Fruit fly (Drosophila melanogaster) whole organism, embryonic: Measurements from ENCODE around the gene Tnpo-SR.

Experiments
- Abd-B ChIP-seq: fragments of 200-800 bp; sonication (Bioruptor generic); optimal IDR thresholded peaks from 2 replicates; lab custom pipeline; 2018; ENCODE audit warnings: missing biosample characterization, mild to moderate bottlenecking, missing genetic modification characterization, moderate library complexity
- C15 ChIP-seq: fragments of 200-800 bp; sonication (Bioruptor generic); IDR thresholded peaks from 3 replicates; pipeline ENCODE4 v1.3.6; 2022; ENCODE audit warnings: missing biosample characterization, missing genetic modification characterization
- CG11560 ChIP-seq: fragments of 200-800 bp; sonication (Bioruptor generic); IDR thresholded peaks from 3 replicates; pipeline ENCODE4 v1.3.6; 2022; ENCODE audit warnings: missing biosample characterization, missing genetic modification characterization
- CG12299 ChIP-seq: fragments of 200-800 bp; sonication (Bioruptor generic); optimal IDR thresholded peaks from 2 replicates; lab custom pipeline; 2018; ENCODE audit warnings: missing biosample characterization, mild to moderate bottlenecking, missing genetic modification characterization
- CG14965 ChIP-seq: fragments of 200-800 bp; sonication (Bioruptor generic); optimal IDR thresholded peaks from 2 replicates; lab custom pipeline; 2016; ENCODE audit warnings: missing biosample characterization, missing genetic modification characterization, borderline replicate concordance
- CG18011 ChIP-seq: fragments of 200-800 bp; sonication (Bioruptor generic); optimal IDR thresholded peaks from 2 replicates; lab custom pipeline; 2017; ENCODE audit warnings: missing biosample characterization, missing genetic modification characterization, mild to moderate bottlenecking, moderate library complexity, missing genotype
- CG9609 ChIP-seq: fragments of 200-800 bp; sonication (Bioruptor generic); optimal IDR thresholded peaks from 3 replicates; lab custom pipeline; 2016; ENCODE audit warnings: missing biosample characterization, missing genetic modification characterization
- Dad ChIP-seq: fragments of 200-800 bp; sonication (Bioruptor generic); optimal IDR thresholded peaks from 3 replicates; lab custom pipeline; 2016; ENCODE audit warnings: missing biosample characterization, missing genetic modification characterization
- Dek ChIP-seq: fragments of 200-800 bp; sonication (Bioruptor generic); optimal IDR thresholded peaks from 3 replicates; lab custom pipeline; 2019; ENCODE audit warnings: missing biosample characterization, mild to moderate bottlenecking, missing genetic modification characterization, moderate library complexity
- Hr39 ChIP-seq: fragments of >200 bp; optimal IDR thresholded peaks from 2 replicates; lab custom pipeline; 2017
- Rx ChIP-seq: fragments of 200-800 bp; sonication (Bioruptor generic); IDR thresholded peaks from 2 replicates; pipeline ENCODE4 v1.3.6; 2022; ENCODE audit warnings: missing biosample characterization, missing genetic modification characterization
- Sox100B ChIP-seq: fragments of 200-800 bp; sonication (Bioruptor generic); optimal IDR thresholded peaks from 3 replicates; lab custom pipeline; 2018; ENCODE audit warnings: missing biosample characterization, mild to moderate bottlenecking, missing genetic modification characterization
- ash1 ChIP-seq: fragments of 200-800 bp; sonication (Bioruptor generic); optimal IDR thresholded peaks from 2 replicates; lab custom pipeline; 2018; ENCODE audit warnings: missing biosample characterization, mild to moderate bottlenecking, missing genetic modification characterization
- bab2 ChIP-seq: fragments of 200-800 bp; sonication (Bioruptor generic); optimal IDR thresholded peaks from 2 replicates; lab custom pipeline; 2016; ENCODE audit warnings: missing biosample characterization, missing genetic modification characterization
- cg ChIP-seq: fragments of 200-800 bp; sonication (Bioruptor generic); optimal IDR thresholded peaks from 3 replicates; lab custom pipeline; 2019; ENCODE audit warnings: missing biosample characterization, mild to moderate bottlenecking, missing genetic modification characterization, moderate library complexity
- crol ChIP-seq: fragments of 200-800 bp; sonication (Bioruptor generic); IDR thresholded peaks from 2 replicates; pipeline ENCODE4 v1.3.6; 2022; ENCODE audit warnings: missing biosample characterization, missing genetic modification characterization
- dpn ChIP-seq, 2 experiments: fragments of 200-800 bp; sonication (Bioruptor generic); optimal IDR thresholded peaks; 3 replicates each; lab custom pipeline; 2016; ENCODE audit warnings: missing biosample characterization in 2 of 2, missing genetic modification characterization in 2 of 2
- lilli ChIP-seq: fragments of 200-800 bp; sonication (Bioruptor generic); optimal IDR thresholded peaks from 3 replicates; lab custom pipeline; 2016; ENCODE audit warnings: missing biosample characterization, missing genetic modification characterization
- lola ChIP-seq, 3 experiments: fragments of >200 bp in 2 of 3; fragments of 200-800 bp in 1 of 3; sonication (Bioruptor generic) in 1 of 3; optimal IDR thresholded peaks; 2 replicates each; lab custom pipeline; 2017 to 2019; ENCODE audit warnings: missing biosample characterization in 3 of 3, missing genetic modification characterization in 3 of 3, mild to moderate bottlenecking in 1 of 3, moderate library complexity in 1 of 3
- nom ChIP-seq: fragments of 200-800 bp; sonication (Bioruptor generic); optimal IDR thresholded peaks from 2 replicates; lab custom pipeline; 2017; ENCODE audit warnings: missing biosample characterization, missing genetic modification characterization, mild to moderate bottlenecking, moderate library complexity, missing genetic modification reagents
- sob ChIP-seq: fragments of 200-800 bp; sonication (Bioruptor generic); IDR thresholded peaks from 2 replicates; pipeline ENCODE4 v1.3.6; 2022; ENCODE audit warnings: missing biosample characterization, missing genetic modification characterization
- ssp ChIP-seq: fragments of 200-800 bp; sonication (Bioruptor generic); IDR thresholded peaks from 2 replicates; pipeline ENCODE4 v1.3.6; 2022; ENCODE audit warnings: missing biosample characterization, missing genetic modification characterization
- stc ChIP-seq: fragments of 200-800 bp; sonication (Bioruptor generic); IDR thresholded peaks from 2 replicates; pipeline ENCODE4 v1.3.6; 2022; ENCODE audit warnings: missing biosample characterization, missing genetic modification characterization
- stwl ChIP-seq: fragments of 200-800 bp; sonication (Bioruptor generic); optimal IDR thresholded peaks from 3 replicates; lab custom pipeline; 2018; ENCODE audit warnings: missing biosample characterization, mild to moderate bottlenecking, missing genetic modification characterization, moderate library complexity
- usp ChIP-seq: fragments of >200 bp; optimal IDR thresholded peaks from 2 replicates; lab custom pipeline; 2017; ENCODE audit warnings: missing biosample characterization, missing genetic modification characterization

The Tnpo-SR gene

dm6 chr2L:2808038-2808699 is 48.4 kb downstream of the Tnpo-SR start (continued):
- TF ChIP-seq Rx (GFP tag; lab: Robert Waterston, UW) (no peak), Sox100B (no peak), usp (GFP tag; lab: Kevin White, UChicago) (no peak), C15 (GFP tag; lab: Robert Waterston, UW) (no peak), Hr39 (lab: Kevin White, UChicago) (no peak), stc (GFP tag; lab: Robert Waterston, UW) (no peak), CG18011 (GFP tag; lab: Kevin White, UChicago) (no peak)

dm6 chr2L:2810831-2811230 is 51.1 kb downstream of the Tnpo-SR start:
- no peak for TF ChIP-seq ash1 (GFP tag; lab: Kevin White, UChicago)
- TF ChIP-seq Dad (GFP tag; lab: Kevin White, UChicago) = no peak
- no peak for TF ChIP-seq lola (GFP tag; optimal IDR thresholded peaks at IDR 0.05; lab: Kevin White, UChicago)
- no peak for TF ChIP-seq stwl
- TF ChIP-seq nom (GFP tag; lab: Kevin White, UChicago) = no peak

- TF ChIP-seq CG12299 = no peak
- no peak for TF ChIP-seq sob
- no peak for TF ChIP-seq bab2 (GFP tag; lab: Kevin White, UChicago)
- no peak for TF ChIP-seq dpn (GFP tag; optimal IDR thresholded peaks at IDR 0.05; lab: Kevin White, UChicago)
- TF ChIP-seq cg (GFP tag; lab: Kevin White, UChicago) = no peak
- no peak for TF ChIP-seq CG14965
- no peak for TF ChIP-seq CG9609 (GFP tag; lab: Kevin White, UChicago)
- no peak for TF ChIP-seq CG11560 (tag; lab: Robert Waterston, UW)
- no peak for TF ChIP-seq Dek (tag; lab: Kevin White, UChicago)
- no peak for TF ChIP-seq Abd-B (GFP tag; lab: Kevin White, UChicago)
- TF ChIP-seq crol = no peak
- no peak for TF ChIP-seq lilli (GFP tag; lab: Kevin White, UChicago)
- TF ChIP-seq ssp (GFP tag; lab: Robert Waterston, UW) = no peak
These were observed 52.4 kb downstream of the Tnpo-SR start, which contains the start of gene CG2964 for dm6 chr2L:2812137-2812536. Gene CG2964 (plus strand): TSS chr2L:2812437.
